Worm (Caenorhabditis elegans): ENCODE results near the gene hpo-34.
A peak's percentile ranks its signal among the peaks of the same experiment; 100 is the strongest.

Gene hpo-34

DNA sequence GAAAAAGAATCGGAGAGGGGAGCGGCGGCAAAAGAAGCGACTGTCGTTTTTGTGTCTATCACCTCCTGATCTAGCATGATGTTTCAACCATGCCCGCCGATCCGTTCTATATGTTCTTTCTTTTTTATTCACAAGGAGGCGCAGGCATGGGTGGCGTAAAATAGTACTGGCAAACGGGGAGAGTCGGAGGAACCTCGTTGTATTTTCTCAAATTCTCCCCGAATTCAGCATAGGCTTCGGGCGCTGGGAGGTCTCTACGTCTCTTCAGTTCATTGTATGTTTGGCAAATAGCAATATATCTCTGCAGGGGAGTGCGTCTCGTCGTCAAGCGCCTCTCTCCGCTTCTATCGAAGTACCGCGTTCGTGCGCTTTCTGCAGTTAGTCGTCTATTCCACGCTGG is 53.7 kb downstream of the hpo-34 start, which contains the start of gene lin-14 (continued):
- peak; percentile 45; the same call in 1 of the 2 replicates for TF ChIP-seq dmd-6 (GFP tag; IDR thresholded peaks at IDR 0.05)
- no peak for TF ChIP-seq snpc-1.2 (GFP tag; IDR thresholded peaks at IDR 0.05)
- peak; percentile 48 for TF ChIP-seq nhr-25 (tag; optimal IDR thresholded peaks at IDR 0.05; ENCODE audit: borderline replicate concordance, insufficient read depth)
- TF ChIP-seq unc-39 (tag; optimal IDR thresholded peaks at IDR 0.05): no peak
- no peak for TF ChIP-seq nhr-6 (tag; optimal IDR thresholded peaks at IDR 0.05)
- no peak for TF ChIP-seq Y105C5A.15 (GFP tag; IDR thresholded peaks at IDR 0.05)
- peak; percentile 64; the same call in 1 of the 2 replicates for TF ChIP-seq tra-1 (GFP tag; IDR thresholded peaks at IDR 0.05)
- no peak for TF ChIP-seq fos-1 (tag; optimal IDR thresholded peaks at IDR 0.05)
- TF ChIP-seq lsy-2 (tag; optimal IDR thresholded peaks at IDR 0.05): peak; percentile 9 to 52
- no peak for TF ChIP-seq ceh-44 (GFP tag; IDR thresholded peaks at IDR 0.05)
- TF ChIP-seq nhr-11 (tag; optimal IDR thresholded peaks at IDR 0.05): peak; percentile 12
- no peak for TF ChIP-seq madf-5 (GFP tag; IDR thresholded peaks at IDR 0.05)
- TF ChIP-seq zag-1 (tag; optimal IDR thresholded peaks at IDR 0.05): no peak
- TF ChIP-seq saeg-2 (GFP tag; IDR thresholded peaks at IDR 0.05): no peak
- no peak for TF ChIP-seq snpc-4 (tag; optimal IDR thresholded peaks at IDR 0.05)
- peak; percentile 83 for TF ChIP-seq hlh-30 (tag; optimal IDR thresholded peaks at IDR 0.05; ENCODE audit: insufficient read depth)
- TF ChIP-seq D1046.2 (GFP tag; IDR thresholded peaks at IDR 0.05): 0 out of 2 replicates have a peak, but pooled peaks have one; percentile 35
- no peak for TF ChIP-seq vab-7 (GFP tag; IDR thresholded peaks at IDR 0.05)
- TF ChIP-seq unc-62 (GFP tag; optimal IDR thresholded peaks at IDR 0.05 in 1 of 2): no peak
- no peak for TF ChIP-seq unc-62 (tag; optimal IDR thresholded peaks at IDR 0.05)
- peak; percentile 34 for TF ChIP-seq nhr-48 (tag; optimal IDR thresholded peaks at IDR 0.05)
- TF ChIP-seq nhr-76 (tag; optimal IDR thresholded peaks at IDR 0.05): no peak
- no peak for TF ChIP-seq nhr-42 (GFP tag; IDR thresholded peaks at IDR 0.05)
- TF ChIP-seq skn-1 (tag; optimal IDR thresholded peaks at IDR 0.05): no peak
- no peak for TF ChIP-seq egl-27 (tag; optimal IDR thresholded peaks at IDR 0.05)
- no peak for TF ChIP-seq dmd-8 (GFP tag; IDR thresholded peaks at IDR 0.05)
- no peak for TF ChIP-seq lir-3 (tag; optimal IDR thresholded peaks at IDR 0.05)
- no peak for TF ChIP-seq cey-2 (tag; optimal IDR thresholded peaks at IDR 0.05; ENCODE audit: borderline replicate concordance, insufficient read depth)
- peak; percentile 47 to 69 for TF ChIP-seq mdl-1 (tag; optimal IDR thresholded peaks at IDR 0.05)
- TF ChIP-seq ceh-62 (tag; optimal IDR thresholded peaks at IDR 0.05): no peak
- TF ChIP-seq mep-1 (tag; optimal IDR thresholded peaks at IDR 0.05): peak; percentile 71
- no peak for TF ChIP-seq ama-1 (optimal IDR thresholded peaks at IDR 0.05)
- no peak for TF ChIP-seq duxl-1 (tag; optimal IDR thresholded peaks at IDR 0.05; ENCODE audit: poor library complexity)
- peak; percentile 1 for TF ChIP-seq spr-1 (tag; optimal IDR thresholded peaks at IDR 0.05)
- TF ChIP-seq egl-43 (GFP tag; IDR thresholded peaks at IDR 0.05): 0 out of 2 replicates have a peak, but pooled peaks have one; percentile 33
- no peak for TF ChIP-seq zip-11 (GFP tag; IDR thresholded peaks at IDR 0.05)
- peak; percentile 91 for TF ChIP-seq aha-1 (tag)
- no peak for TF ChIP-seq daf-8 (GFP tag; IDR thresholded peaks at IDR 0.05)
- no peak for TF ChIP-seq ztf-11 (tag; optimal IDR thresholded peaks at IDR 0.05)
- TF ChIP-seq gei-8 (GFP tag; optimal IDR thresholded peaks at IDR 0.05): no peak
- no peak for TF ChIP-seq F37D6.2 (tag; optimal IDR thresholded peaks at IDR 0.05)
- TF ChIP-seq nhr-28 (tag; optimal IDR thresholded peaks at IDR 0.05): peak; percentile 79
- no peak for TF ChIP-seq F10B5.3 (tag; optimal IDR thresholded peaks at IDR 0.05)
- TF ChIP-seq dve-1 (tag; optimal IDR thresholded peaks at IDR 0.05; ENCODE audit: insufficient read depth): peak; percentile 76
- TF ChIP-seq aly-2 (tag; optimal IDR thresholded peaks at IDR 0.05): no peak
- no peak for TF ChIP-seq Y5F2A.4 (GFP tag; optimal IDR thresholded peaks at IDR 0.05)
- TF ChIP-seq T26A8.4 (GFP tag; IDR thresholded peaks at IDR 0.05): 0 out of 2 replicates have a peak, but pooled peaks have one; percentile 45
- TF ChIP-seq F49E8.2 (tag; optimal IDR thresholded peaks at IDR 0.05; ENCODE audit: borderline replicate concordance): no peak
- no peak for TF ChIP-seq nhr-10 (tag; optimal IDR thresholded peaks at IDR 0.05)
- TF ChIP-seq lin-39 (tag; optimal IDR thresholded peaks at IDR 0.05): no peak
- TF ChIP-seq lin-1 (GFP tag; IDR thresholded peaks at IDR 0.05): 0 out of 2 replicates have a peak, but pooled peaks have one; percentile 9
- no peak for TF ChIP-seq dmd-9 (GFP tag; IDR thresholded peaks at IDR 0.05)
- no peak for TF ChIP-seq lin-29 (GFP tag; IDR thresholded peaks at IDR 0.05)

Data from whole organism, L4 larva.